Worm (Caenorhabditis elegans): ENCODE measurements around the gene tre-2.
"Not testable (repeated sequence)": the region's sequence is repeated elsewhere in the genome, so short reads cannot be mapped to it uniquely, and the experiment has no call there.

Gene tre-2

ce11 chrIV:6833617-6834016 is 49.6 kb downstream of the tre-2 start:
- TF ChIP-seq tab-1 (GFP tag; IDR thresholded peaks at IDR 0.05) (no peak), cog-1 (tag; optimal IDR thresholded peaks at IDR 0.05) (no peak), ref-1 (GFP tag; conservative IDR thresholded peaks at IDR 0.05) (no peak), klf-2 (GFP tag; conservative IDR thresholded peaks at IDR 0.05) (no peak), T22C8.4 (GFP tag; IDR thresholded peaks at IDR 0.05) (no peak), flt-1 (GFP tag; IDR thresholded peaks at IDR 0.05) (no peak), ztf-29 (GFP tag; IDR thresholded peaks at IDR 0.05) (no peak), ztf-23 (GFP tag; IDR thresholded peaks at IDR 0.05) (no peak), med-1 (GFP tag; optimal IDR thresholded peaks at IDR 0.05; ENCODE audit: insufficient read depth) (no peak)

- no peak for TF ChIP-seq med-1 (GFP tag; optimal IDR thresholded peaks at IDR 0.05; ENCODE audit: insufficient read depth)
- TF ChIP-seq ztf-29 (GFP tag; IDR thresholded peaks at IDR 0.05), result no peak
- TF ChIP-seq T22C8.4 (GFP tag; IDR thresholded peaks at IDR 0.05), result no peak
- no peak for TF ChIP-seq ztf-23 (GFP tag; IDR thresholded peaks at IDR 0.05)
- no peak for TF ChIP-seq tab-1 (GFP tag; IDR thresholded peaks at IDR 0.05)
- TF ChIP-seq ref-1 (GFP tag; conservative IDR thresholded peaks at IDR 0.05), result no peak
- no peak for TF ChIP-seq cog-1 (tag; optimal IDR thresholded peaks at IDR 0.05)
- TF ChIP-seq flt-1 (GFP tag; IDR thresholded peaks at IDR 0.05), result no peak
- TF ChIP-seq klf-2 (GFP tag; conservative IDR thresholded peaks at IDR 0.05), result no peak
Measured at ce11 chrIV:6832194-6832593, 51.0 kb downstream of the tre-2 start.

ce11 chrIV:6829902-6830301 is 53.3 kb downstream of the tre-2 start, which contains the start of gene H20E11.1:
Gene H20E11.1 (plus strand): TSS chrIV:6830145.
- TF ChIP-seq cog-1 (tag; optimal IDR thresholded peaks at IDR 0.05) (no peak), ref-1 (GFP tag; conservative IDR thresholded peaks at IDR 0.05) (no peak), T22C8.4 (GFP tag; IDR thresholded peaks at IDR 0.05) (no peak), ztf-23 (GFP tag; IDR thresholded peaks at IDR 0.05) (no peak), ztf-29 (GFP tag; IDR thresholded peaks at IDR 0.05) (no peak), flt-1 (GFP tag; IDR thresholded peaks at IDR 0.05) (no peak), klf-2 (GFP tag; conservative IDR thresholded peaks at IDR 0.05) (no peak), tab-1 (GFP tag; IDR thresholded peaks at IDR 0.05) (no peak), med-1 (GFP tag; optimal IDR thresholded peaks at IDR 0.05; ENCODE audit: insufficient read depth) (no peak)

- not testable (repeated sequence) for TF ChIP-seq flt-1 (GFP tag; IDR thresholded peaks at IDR 0.05); cog-1 (tag; optimal IDR thresholded peaks at IDR 0.05); med-1 (GFP tag; optimal IDR thresholded peaks at IDR 0.05; ENCODE audit: insufficient read depth)
Measured at ce11 chrIV:6827477-6827876, 55.8 kb downstream of the tre-2 start, which contains the start of gene H20E11.2. Gene H20E11.2 (plus strand): TSS chrIV:6827777.
